Fruit fly (Drosophila melanogaster): Measurements from ENCODE around the gene CG17167.

- no peak for TF ChIP-seq Myc (optimal IDR thresholded peaks at IDR 0.05)
- TF ChIP-seq Sin3A (optimal IDR thresholded peaks at IDR 0.05): no peak
- no peak for TF ChIP-seq psq (optimal IDR thresholded peaks at IDR 0.05)
- no peak for TF ChIP-seq ttk (optimal IDR thresholded peaks at IDR 0.05)
Measured at dm6 chrX:23022598-23022997, 45.5 kb upstream of the CG17167 start, which contains the start of gene zyd.
